Fruit fly (Drosophila melanogaster) whole organism, embryonic: ENCODE measurements around the gene CG32099.

ENCODE experiments used
- Abd-B ChIP-seq: fragments of 200-800 bp; sonication (Bioruptor generic); optimal IDR thresholded peaks from 2 replicates; lab custom pipeline; 2018; ENCODE audit warnings: missing biosample characterization, mild to moderate bottlenecking, missing genetic modification characterization, moderate library complexity
- Atf3 ChIP-seq: fragments of 200-800 bp; sonication (Bioruptor generic); optimal IDR thresholded peaks from 3 replicates; lab custom pipeline; 2016; ENCODE audit warnings: missing biosample characterization, missing genetic modification characterization
- BEAF-32 ChIP-seq: fragments of 200-800 bp; sonication (Bioruptor generic); optimal IDR thresholded peaks from 3 replicates; lab custom pipeline; 2017; ENCODE audit warnings: missing biosample characterization, missing genetic modification characterization, mild to moderate bottlenecking, moderate library complexity, missing genetic modification reagents
- CG10274 ChIP-seq: fragments of 200-800 bp; sonication (Bioruptor generic); optimal IDR thresholded peaks from 3 replicates; lab custom pipeline; 2017; ENCODE audit warnings: missing biosample characterization, mild to moderate bottlenecking, missing genetic modification characterization
- CG12219 ChIP-seq: fragments of 200-800 bp; sonication (Bioruptor generic); optimal IDR thresholded peaks from 3 replicates; lab custom pipeline; 2018; ENCODE audit warnings: missing biosample characterization, mild to moderate bottlenecking, missing genetic modification characterization
- CG12391 ChIP-seq: fragments of 200-800 bp; sonication (Bioruptor generic); optimal IDR thresholded peaks from 3 replicates; lab custom pipeline; 2018; ENCODE audit warnings: missing biosample characterization, mild to moderate bottlenecking, missing genetic modification characterization, moderate library complexity
- CG14441 ChIP-seq: fragments of 200-800 bp; sonication (Bioruptor generic); IDR thresholded peaks from 2 replicates; pipeline ENCODE4 v1.3.6; 2022; ENCODE audit warnings: missing biosample characterization, missing genetic modification characterization
- CG14710 ChIP-seq: fragments of 200-800 bp; sonication (Bioruptor generic); optimal IDR thresholded peaks from 3 replicates; lab custom pipeline; 2019; ENCODE audit warnings: missing biosample characterization, mild to moderate bottlenecking, missing genetic modification characterization, moderate library complexity
- CG15073 ChIP-seq: fragments of 200-800 bp; sonication (Bioruptor generic); optimal IDR thresholded peaks from 2 replicates; lab custom pipeline; 2016; ENCODE audit warnings: missing biosample characterization, missing genetic modification characterization
- CG1602 ChIP-seq: fragments of 200-800 bp; sonication (Bioruptor generic); optimal IDR thresholded peaks from 3 replicates; lab custom pipeline; 2016; ENCODE audit warnings: missing biosample characterization, missing genetic modification characterization
- CG17612 ChIP-seq: fragments of 200-800 bp; sonication (Bioruptor generic); IDR thresholded peaks from 2 replicates; pipeline ENCODE4 v1.3.6; 2022; ENCODE audit warnings: missing biosample characterization, missing genetic modification characterization
- CG18764 ChIP-seq: fragments of 200-800 bp; sonication (Bioruptor generic); optimal IDR thresholded peaks from 3 replicates; lab custom pipeline; 2016; ENCODE audit warnings: missing biosample characterization, missing genetic modification characterization
- CG2199 ChIP-seq: fragments of 200-800 bp; sonication (Bioruptor generic); IDR thresholded peaks from 3 replicates; pipeline ENCODE4 v1.3.6; 2022; ENCODE audit warnings: missing biosample characterization, missing genetic modification characterization
- CG3065 ChIP-seq: fragments of 200-800 bp; sonication (Bioruptor generic); optimal IDR thresholded peaks from 2 replicates; lab custom pipeline; 2016; ENCODE audit warnings: missing biosample characterization, missing genetic modification characterization
- CG6765 ChIP-seq: fragments of 200-800 bp; sonication (Bioruptor generic); optimal IDR thresholded peaks from 3 replicates; lab custom pipeline; 2017; ENCODE audit warnings: missing biosample characterization, mild to moderate bottlenecking, missing genetic modification characterization
- CG7372 ChIP-seq: fragments of 200-800 bp; sonication (Bioruptor generic); IDR thresholded peaks from 2 replicates; pipeline ENCODE4 v1.3.6; 2022; ENCODE audit warnings: missing biosample characterization, missing genetic modification characterization
- CG7745 ChIP-seq: fragments of 200-800 bp; sonication (Bioruptor generic); optimal IDR thresholded peaks from 2 replicates; lab custom pipeline; 2018; ENCODE audit warnings: missing biosample characterization, mild to moderate bottlenecking, missing genetic modification characterization, moderate library complexity
- CG7963 ChIP-seq: fragments of 200-800 bp; sonication (Bioruptor generic); IDR thresholded peaks from 3 replicates; pipeline ENCODE4 v1.3.6; 2022; ENCODE audit warnings: missing biosample characterization, missing genetic modification characterization; ENCODE audit not compliant: partially characterized antibody
- CG8388 ChIP-seq: fragments of 200-800 bp; sonication (Bioruptor generic); optimal IDR thresholded peaks from 2 replicates; lab custom pipeline; 2019; ENCODE audit warnings: missing biosample characterization, mild to moderate bottlenecking, missing genetic modification characterization, moderate library complexity
- CG8924 ChIP-seq: fragments of 200-800 bp; optimal IDR thresholded peaks from 3 replicates; lab custom pipeline; 2019; ENCODE audit warnings: missing biosample characterization, mild to moderate bottlenecking, missing genetic modification characterization, moderate library complexity
- CHES-1-like ChIP-seq: fragments of 200-800 bp; sonication (Bioruptor generic); optimal IDR thresholded peaks from 2 replicates; lab custom pipeline; 2016; ENCODE audit warnings: missing biosample characterization, missing genetic modification characterization
- CTCF ChIP-seq: fragments of 200-800 bp; sonication (Bioruptor generic); optimal IDR thresholded peaks from 2 replicates; lab custom pipeline; 2017; ENCODE audit warnings: missing biosample characterization, mild to moderate bottlenecking, missing genetic modification characterization, moderate library complexity
- Ets97D ChIP-seq: fragments of 200-800 bp; sonication (Bioruptor generic); optimal IDR thresholded peaks from 3 replicates; lab custom pipeline; 2016; ENCODE audit warnings: missing biosample characterization, missing genetic modification characterization
- HmgZ ChIP-seq: fragments of 200-800 bp; sonication (Bioruptor generic); optimal IDR thresholded peaks from 2 replicates; lab custom pipeline; 2018; ENCODE audit warnings: missing biosample characterization, mild to moderate bottlenecking, missing genetic modification characterization
- Hr39 ChIP-seq: fragments of >200 bp; optimal IDR thresholded peaks from 2 replicates; lab custom pipeline; 2017
- Mrtf ChIP-seq: fragments of 200-800 bp; sonication (Bioruptor generic); IDR thresholded peaks from 3 replicates; pipeline ENCODE4 v1.3.6; 2022; ENCODE audit warnings: missing biosample characterization, missing genetic modification characterization
- Opbp ChIP-seq: fragments of 200-800 bp; sonication (Bioruptor generic); IDR thresholded peaks from 3 replicates; pipeline ENCODE4 v1.3.6; 2022; ENCODE audit warnings: missing biosample characterization, missing genetic modification characterization; ENCODE audit not compliant: partially characterized antibody
- Optix ChIP-seq: fragments of 200-800 bp; sonication (Bioruptor generic); IDR thresholded peaks from 3 replicates; pipeline ENCODE4 v1.3.6; 2022; ENCODE audit warnings: missing biosample characterization, missing genetic modification characterization
- Poxn ChIP-seq: fragments of 200-800 bp; sonication (Bioruptor generic); IDR thresholded peaks from 2 replicates; pipeline ENCODE4 v1.3.6; 2022; ENCODE audit warnings: missing biosample characterization, missing genetic modification characterization
- Rfx ChIP-seq: fragments of 200-800 bp; sonication (Bioruptor generic); IDR thresholded peaks from 2 replicates; pipeline ENCODE4 v1.3.6; 2022; ENCODE audit warnings: missing biosample characterization, missing genetic modification characterization
- Xbp1 ChIP-seq: fragments of 200-800 bp; sonication (Bioruptor generic); optimal IDR thresholded peaks from 3 replicates; lab custom pipeline; 2016; ENCODE audit warnings: missing biosample characterization, mild to moderate bottlenecking, missing genetic modification characterization
- ab ChIP-seq: fragments of 200-800 bp; sonication (Bioruptor generic); optimal IDR thresholded peaks from 2 replicates; lab custom pipeline; 2016; ENCODE audit warnings: missing biosample characterization, missing genetic modification characterization
- al ChIP-seq: fragments of 200-800 bp; sonication (Bioruptor generic); IDR thresholded peaks from 2 replicates; pipeline ENCODE4 v1.3.6; 2022; ENCODE audit warnings: missing biosample characterization, missing genetic modification characterization
- br ChIP-seq: fragments of >200 bp; optimal IDR thresholded peaks from 2 replicates; lab custom pipeline; 2017
- chn ChIP-seq: fragments of 200-800 bp; sonication (Bioruptor generic); optimal IDR thresholded peaks from 2 replicates; lab custom pipeline; 2016; ENCODE audit warnings: missing biosample characterization, missing genetic modification characterization
- danr ChIP-seq: fragments of 200-800 bp; sonication (Bioruptor generic); IDR thresholded peaks from 2 replicates; pipeline ENCODE4 v1.3.6; 2022; ENCODE audit warnings: missing biosample characterization, missing genetic modification characterization
- disco-r ChIP-seq: fragments of 200-800 bp; sonication (Bioruptor generic); optimal IDR thresholded peaks from 2 replicates; lab custom pipeline; 2016; ENCODE audit warnings: missing biosample characterization, missing genetic modification characterization
- dm ChIP-seq: fragments of 200-800 bp; sonication (Bioruptor generic); optimal IDR thresholded peaks from 3 replicates; lab custom pipeline; 2016; ENCODE audit warnings: missing biosample characterization, missing genetic modification characterization
- emc ChIP-seq: fragments of 200-800 bp; sonication (Bioruptor generic); optimal IDR thresholded peaks from 2 replicates; lab custom pipeline; 2016; ENCODE audit warnings: missing biosample characterization, missing genetic modification characterization
- gce ChIP-seq: fragments of 200-800 bp; sonication (Bioruptor generic); IDR thresholded peaks from 3 replicates; pipeline ENCODE4 v1.3.6; 2022; ENCODE audit warnings: missing biosample characterization, missing genetic modification characterization
- h ChIP-seq: fragments of >200 bp; optimal IDR thresholded peaks from 2 replicates; lab custom pipeline; 2017
- hb ChIP-seq: fragments of 200-800 bp; sonication (Bioruptor generic); IDR thresholded peaks from 3 replicates; pipeline ENCODE4 v1.3.6; 2022; ENCODE audit warnings: missing biosample characterization, missing genetic modification characterization; ENCODE audit not compliant: partially characterized antibody
- kah ChIP-seq: fragments of 200-800 bp; sonication (Bioruptor generic); optimal IDR thresholded peaks from 2 replicates; lab custom pipeline; 2018; ENCODE audit warnings: missing biosample characterization, mild to moderate bottlenecking, missing genetic modification characterization
- lola ChIP-seq, 3 experiments: fragments of >200 bp in 2 of 3; fragments of 200-800 bp in 1 of 3; sonication (Bioruptor generic) in 1 of 3; optimal IDR thresholded peaks; 2 replicates each; lab custom pipeline; 2017 to 2019; ENCODE audit warnings: missing biosample characterization in 3 of 3, missing genetic modification characterization in 3 of 3, mild to moderate bottlenecking in 1 of 3, moderate library complexity in 1 of 3
- nom ChIP-seq: fragments of 200-800 bp; sonication (Bioruptor generic); optimal IDR thresholded peaks from 2 replicates; lab custom pipeline; 2017; ENCODE audit warnings: missing biosample characterization, missing genetic modification characterization, mild to moderate bottlenecking, moderate library complexity, missing genetic modification reagents
- pb ChIP-seq: fragments of 200-800 bp; sonication (Bioruptor generic); optimal IDR thresholded peaks from 3 replicates; lab custom pipeline; 2016; ENCODE audit warnings: missing biosample characterization, missing genetic modification characterization
- pzg ChIP-seq: fragments of 200-800 bp; sonication (Bioruptor generic); optimal IDR thresholded peaks from 3 replicates; lab custom pipeline; 2018; ENCODE audit warnings: missing biosample characterization, mild to moderate bottlenecking, missing genetic modification characterization, moderate library complexity
- sisA ChIP-seq: fragments of 200-800 bp; sonication (Bioruptor generic); IDR thresholded peaks from 2 replicates; pipeline ENCODE4 v1.3.6; 2022; ENCODE audit warnings: missing biosample characterization, missing genetic modification characterization
- stc ChIP-seq: fragments of 200-800 bp; sonication (Bioruptor generic); IDR thresholded peaks from 2 replicates; pipeline ENCODE4 v1.3.6; 2022; ENCODE audit warnings: missing biosample characterization, missing genetic modification characterization
- z ChIP-seq: fragments of 200-800 bp; sonication (Bioruptor generic); IDR thresholded peaks from 3 replicates; pipeline ENCODE4 v1.3.6; 2022; ENCODE audit warnings: missing biosample characterization, missing genetic modification characterization
- zfh1 ChIP-seq: fragments of 200-800 bp; sonication (Bioruptor generic); IDR thresholded peaks from 3 replicates; pipeline ENCODE4 v1.3.6; 2022; ENCODE audit warnings: missing biosample characterization, missing genetic modification characterization

Gene CG32099

dm6 chr3L:12111081-12111958 is 37.8 kb upstream of the CG32099 start (continued):
- TF ChIP-seq Opbp (GFP tag; lab: Robert Waterston, UW), result no peak
- no peak for TF ChIP-seq CG7745 (tag; lab: Kevin White, UChicago)
- TF ChIP-seq CG12219 (GFP tag; lab: Kevin White, UChicago), result no peak
- peak; percentile 27 for TF ChIP-seq CG15073 (GFP tag; lab: Kevin White, UChicago)
- TF ChIP-seq pzg (GFP tag; lab: Kevin White, UChicago), result no peak
- TF ChIP-seq CG12391 (tag; lab: Kevin White, UChicago), result peak; percentile 95
- TF ChIP-seq BEAF-32 (GFP tag; lab: Kevin White, UChicago), result no peak
- no peak; the same call in 2 of the 3 replicates for TF ChIP-seq CG7963 (GFP tag; lab: Robert Waterston, UW)
- peak; percentile 70 for TF ChIP-seq stc (GFP tag; lab: Robert Waterston, UW)
- TF ChIP-seq Hr39 (lab: Kevin White, UChicago), result no peak
- TF ChIP-seq Xbp1 (GFP tag; lab: Kevin White, UChicago), result peak; percentile 76
- peak; percentile 94 for TF ChIP-seq CG14710 (tag; lab: Kevin White, UChicago)
- TF ChIP-seq CG3065 (GFP tag; lab: Kevin White, UChicago), result peak; percentile 54
- TF ChIP-seq CG8388 (GFP tag; lab: Kevin White, UChicago), result peak; percentile 85
- peak; percentile 50; the same call in 1 of the 2 replicates for TF ChIP-seq danr (GFP tag; lab: Robert Waterston, UW)
- TF ChIP-seq CG18764 (GFP tag; lab: Kevin White, UChicago), result peak; percentile 62
- peak; percentile 59 for TF ChIP-seq kah (GFP tag; lab: Kevin White, UChicago)
- no peak for TF ChIP-seq Optix (GFP tag; lab: Robert Waterston, UW)
- no peak for TF ChIP-seq disco-r (GFP tag; lab: Kevin White, UChicago)
- TF ChIP-seq CG14441, result peak; percentile 34; the same call in 1 of the 2 replicates
- no peak for TF ChIP-seq pb (GFP tag; lab: Kevin White, UChicago)
- TF ChIP-seq HmgZ (tag; lab: Kevin White, UChicago), result peak; percentile 21
- peak; percentile 96 for TF ChIP-seq CG8924
- peak; percentile 79 for TF ChIP-seq CG1602 (GFP tag; lab: Kevin White, UChicago)
- no peak for TF ChIP-seq chn (GFP tag; lab: Kevin White, UChicago)
- peak; percentile 68; the same call in 1 of the 2 replicates for TF ChIP-seq Rfx (GFP tag; lab: Robert Waterston, UW)
- TF ChIP-seq zfh1, result peak; percentile 61; the same call in 2 of the 3 replicates
- peak; percentile 23 for TF ChIP-seq nom (GFP tag; lab: Kevin White, UChicago)
- TF ChIP-seq CG10274 (GFP tag; lab: Kevin White, UChicago), result no peak
- TF ChIP-seq hb, result no peak
- no peak for TF ChIP-seq br (lab: Kevin White, UChicago)
- no peak for TF ChIP-seq z (GFP tag; lab: Robert Waterston, UW)
- peak in 1 of 3 experiments; percentile 98 for TF ChIP-seq lola (GFP tag; optimal IDR thresholded peaks at IDR 0.05; lab: Kevin White, UChicago)
- no peak for TF ChIP-seq CTCF
- no peak for TF ChIP-seq ab (GFP tag; lab: Kevin White, UChicago)
- TF ChIP-seq sisA (GFP tag; lab: Robert Waterston, UW), result no peak; the same call in none of the 2 replicates
- peak; percentile 49; the same call in 1 of the 2 replicates for TF ChIP-seq CG7372 (GFP tag; lab: Robert Waterston, UW)
- peak; percentile 6 for TF ChIP-seq CHES-1-like (GFP tag; lab: Kevin White, UChicago)
- TF ChIP-seq Atf3 (GFP tag; lab: Kevin White, UChicago), result no peak
- TF ChIP-seq emc (GFP tag; lab: Kevin White, UChicago), result no peak
- TF ChIP-seq gce, result peak; percentile 69; the same call in 2 of the 3 replicates
- peak; percentile 24 for TF ChIP-seq CG6765 (GFP tag; lab: Kevin White, UChicago)
- TF ChIP-seq h, result no peak
- TF ChIP-seq al (GFP tag; lab: Robert Waterston, UW), result peak; percentile 52
- TF ChIP-seq Ets97D, result no peak
- TF ChIP-seq dm (GFP tag; lab: Kevin White, UChicago), result no peak
- peak; percentile 74; the same call in 1 of the 3 replicates for TF ChIP-seq CG2199 (GFP tag; lab: Robert Waterston, UW)
- TF ChIP-seq Mrtf (GFP tag; lab: Robert Waterston, UW), result no peak
- no peak for TF ChIP-seq CG17612 (GFP tag; lab: Robert Waterston, UW)
- no peak for TF ChIP-seq Poxn (GFP tag; lab: Robert Waterston, UW)
- TF ChIP-seq Abd-B (GFP tag; lab: Kevin White, UChicago), result peak; percentile 93
